Worm (Caenorhabditis elegans): Measurements from ENCODE around the gene ufd-3.

DNA sequence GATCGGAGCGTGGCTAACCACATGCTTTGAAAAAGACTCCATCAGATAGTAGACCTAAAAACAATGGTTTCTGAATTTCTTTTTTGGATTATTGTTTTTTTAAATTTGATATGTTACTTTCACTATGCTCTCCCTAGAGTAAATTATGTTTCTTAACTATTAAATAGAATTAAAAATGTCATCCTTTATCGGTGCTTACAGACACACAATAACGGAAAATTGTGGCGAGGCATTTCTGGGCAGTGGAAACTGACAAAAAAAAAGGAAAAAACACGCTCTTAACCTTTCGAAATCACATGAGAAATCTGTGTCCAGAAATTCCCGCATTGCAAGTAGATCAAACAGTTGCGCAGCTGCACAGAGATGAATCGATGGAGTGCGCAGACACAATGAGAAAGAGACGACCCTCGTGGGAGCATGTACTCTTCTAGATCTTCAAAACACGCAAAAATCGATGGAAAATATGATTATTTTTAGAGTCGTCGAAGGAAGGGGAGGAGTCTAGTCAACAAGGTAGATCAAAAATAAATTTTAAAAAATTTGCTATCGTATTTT, 39.6 kb downstream of the ufd-3 start, which contains the start of gene ZK892.6:
- TF ChIP-seq zag-1 (tag; optimal IDR thresholded peaks at IDR 0.05) (no peak), egl-27 (tag; optimal IDR thresholded peaks at IDR 0.05) (no peak), lin-35 (GFP tag; optimal IDR thresholded peaks at IDR 0.05) (no peak), hlh-17 (GFP tag; optimal IDR thresholded peaks at IDR 0.05; ENCODE audit: borderline replicate concordance) (no peak), nhr-12 (tag; optimal IDR thresholded peaks at IDR 0.05) (no peak)
